Worm (Caenorhabditis elegans): Measurements from ENCODE around the gene elt-6.

DNA sequence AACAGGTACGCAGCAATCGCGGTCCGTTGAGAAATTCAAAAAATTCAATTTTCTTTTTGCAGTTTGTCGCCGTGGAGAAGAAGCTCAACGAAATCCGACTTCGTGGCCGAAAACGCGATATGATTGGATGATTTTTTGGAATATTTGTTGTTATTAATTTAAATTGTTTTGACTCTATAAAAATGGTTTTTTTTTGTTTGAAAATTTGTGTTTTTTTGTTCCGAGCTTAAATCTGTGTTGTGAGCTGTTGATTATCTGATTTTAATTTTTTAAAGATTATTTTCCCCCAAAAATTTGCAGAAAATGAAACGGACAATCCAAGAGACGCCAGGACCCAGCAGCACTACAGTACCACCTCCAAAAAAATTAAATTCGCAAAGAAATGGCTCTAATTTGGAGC, 41.8 kb downstream of the elt-6 start, which contains the start of gene tdpo-1:
- no peak for TF ChIP-seq him-1 (tag; optimal IDR thresholded peaks at IDR 0.05)
- TF ChIP-seq dao-5 (tag; optimal IDR thresholded peaks at IDR 0.05), result no peak

Data from whole organism, L4/young adult.